Worm (Caenorhabditis elegans) whole organism, L2 larva: ENCODE data around the gene tag-321.
A peak's percentile ranks its signal among the peaks of the same experiment; 100 is the strongest.

Experiments used
- C34F6.9 ChIP-seq: fragments of 150-350 bp; optimal IDR thresholded peaks from 2 replicates; lab custom pipeline; 2014; ENCODE audit warnings: missing biosample characterization, missing genetic modification characterization
- F13H6.1 ChIP-seq: sonication (generic microtip); optimal IDR thresholded peaks from 2 replicates; lab custom pipeline; 2016; ENCODE audit warnings: missing genetic modification characterization, missing compliant biosample characterization
- R02D3.7 ChIP-seq: fragments of 150-350 bp; optimal IDR thresholded peaks from 2 replicates; lab custom pipeline; 2014; ENCODE audit warnings: missing biosample characterization, missing genetic modification characterization
- Y55F3AM.14 ChIP-seq: fragments of 200-800 bp; sonication (Bioruptor generic); optimal IDR thresholded peaks from 2 replicates; lab custom pipeline; 2018; ENCODE audit warnings: mild to moderate bottlenecking, missing genetic modification characterization, missing compliant biosample characterization
- ZK546.5 ChIP-seq: sonication (generic microtip); optimal IDR thresholded peaks from 2 replicates; lab custom pipeline; 2017; ENCODE audit warnings: missing biosample characterization, missing genetic modification characterization
- alr-1 ChIP-seq: fragments of 150-350 bp; optimal IDR thresholded peaks from 2 replicates; lab custom pipeline; 2014; ENCODE audit warnings: missing biosample characterization, missing genetic modification characterization
- ama-1 ChIP-seq: fragments of 150-350 bp; optimal IDR thresholded peaks from 2 replicates; lab custom pipeline; 2018; ENCODE audit warnings: inconsistent platforms
- blmp-1 ChIP-seq: sonication (generic microtip); optimal IDR thresholded peaks from 2 replicates; lab custom pipeline; 2017; ENCODE audit warnings: missing genetic modification characterization, mild to moderate bottlenecking, missing compliant biosample characterization, antibody characterized with exemption, moderate library complexity; ENCODE audit not compliant: insufficient read depth
- ceh-16 ChIP-seq: fragments of 150-350 bp; optimal IDR thresholded peaks from 2 replicates; lab custom pipeline; 2014; ENCODE audit warnings: missing biosample characterization, missing genetic modification characterization
- ceh-82 ChIP-seq: fragments of 150-350 bp; optimal IDR thresholded peaks from 2 replicates; lab custom pipeline; 2014; ENCODE audit warnings: missing biosample characterization, missing genetic modification characterization
- crh-2 ChIP-seq: sonication (generic microtip); optimal IDR thresholded peaks from 2 replicates; lab custom pipeline; 2017; ENCODE audit warnings: missing biosample characterization, missing genetic modification characterization
- dmd-4 ChIP-seq: sonication (generic microtip); optimal IDR thresholded peaks from 2 replicates; lab custom pipeline; 2017; ENCODE audit warnings: missing biosample characterization, missing genetic modification characterization
- egl-27 ChIP-seq: sonication (generic microtip); optimal IDR thresholded peaks from 3 replicates; lab custom pipeline; 2017; ENCODE audit warnings: missing biosample characterization, missing genetic modification reagents, missing genetic modification characterization
- elt-1 ChIP-seq: fragments of 150-350 bp; optimal IDR thresholded peaks from 2 replicates; lab custom pipeline; 2014; ENCODE audit warnings: missing biosample characterization, missing genetic modification characterization
- elt-3 ChIP-seq: sonication (generic microtip); optimal IDR thresholded peaks from 2 replicates; lab custom pipeline; 2017; ENCODE audit warnings: missing biosample characterization, missing genetic modification characterization
- fos-1 ChIP-seq: fragments of 150-350 bp; optimal IDR thresholded peaks from 2 replicates; lab custom pipeline; 2014; ENCODE audit warnings: missing biosample characterization, missing genetic modification characterization
- gmeb-1 ChIP-seq: fragments of 150-350 bp; optimal IDR thresholded peaks from 2 replicates; lab custom pipeline; 2014; ENCODE audit warnings: missing biosample characterization, missing genetic modification characterization
- lin-11 ChIP-seq: fragments of 150-350 bp; sonication (generic microtip); optimal IDR thresholded peaks from 2 replicates; lab custom pipeline; 2014; ENCODE audit warnings: missing biosample characterization, missing genetic modification characterization, inconsistent platforms, mixed read lengths
- lin-13 ChIP-seq: fragments of 150-350 bp; optimal IDR thresholded peaks from 2 replicates; lab custom pipeline; 2014; ENCODE audit warnings: missing biosample characterization, missing genetic modification reagents, missing genetic modification characterization
- lin-39 ChIP-seq: fragments of 150-350 bp; optimal IDR thresholded peaks from 2 replicates; lab custom pipeline; 2014; ENCODE audit warnings: missing biosample characterization, missing genetic modification reagents, missing genetic modification characterization
- lsy-2 ChIP-seq, 2 experiments: fragments of 150-350 bp in 1 of 2; sonication (generic microtip) in 1 of 2; optimal IDR thresholded peaks; 2 replicates each; lab custom pipeline; 2014 to 2017; ENCODE audit warnings: missing biosample characterization in 2 of 2, missing genetic modification characterization in 2 of 2
- mab-5 ChIP-seq: fragments of 150-350 bp; optimal IDR thresholded peaks from 2 replicates; lab custom pipeline; 2014; ENCODE audit warnings: missing biosample characterization, missing genetic modification characterization
- mdl-1 ChIP-seq, 2 experiments: fragments of 150-350 bp in 1 of 2; sonication (generic microtip) in 1 of 2; optimal IDR thresholded peaks; 2 replicates each; lab custom pipeline; 2017; ENCODE audit warnings: missing biosample characterization in 2 of 2, missing genetic modification characterization in 2 of 2
- nhr-10 ChIP-seq: sonication (generic microtip); optimal IDR thresholded peaks from 2 replicates; lab custom pipeline; 2017; ENCODE audit warnings: missing biosample characterization, missing genetic modification characterization
- nhr-11 ChIP-seq: fragments of 150-350 bp; optimal IDR thresholded peaks from 2 replicates; lab custom pipeline; 2014; ENCODE audit warnings: missing biosample characterization, missing genetic modification characterization
- nhr-129 ChIP-seq: fragments of 150-350 bp; optimal IDR thresholded peaks from 2 replicates; lab custom pipeline; 2014; ENCODE audit warnings: missing biosample characterization, missing genetic modification characterization
- nhr-21 ChIP-seq: fragments of 150-350 bp; optimal IDR thresholded peaks from 2 replicates; lab custom pipeline; 2014; ENCODE audit warnings: missing biosample characterization, missing genetic modification characterization
- nhr-23 ChIP-seq: fragments of 150-350 bp; optimal IDR thresholded peaks from 2 replicates; lab custom pipeline; 2014; ENCODE audit warnings: missing biosample characterization, missing genetic modification reagents, missing genetic modification characterization
- nhr-237 ChIP-seq: fragments of 150-350 bp; optimal IDR thresholded peaks from 2 replicates; lab custom pipeline; 2014; ENCODE audit warnings: missing biosample characterization, missing genetic modification characterization
- nhr-25 ChIP-seq: fragments of 150-350 bp; sonication (generic microtip); optimal IDR thresholded peaks from 3 replicates; lab custom pipeline; 2014; ENCODE audit warnings: missing biosample characterization, missing genetic modification characterization
- nhr-6 ChIP-seq: fragments of 150-350 bp; optimal IDR thresholded peaks from 2 replicates; lab custom pipeline; 2014; ENCODE audit warnings: missing biosample characterization, missing genetic modification characterization
- nhr-77 ChIP-seq: fragments of 150-350 bp; optimal IDR thresholded peaks from 2 replicates; lab custom pipeline; 2014; ENCODE audit warnings: missing biosample characterization, missing genetic modification characterization
- sem-4 ChIP-seq: fragments of 150-350 bp; optimal IDR thresholded peaks from 2 replicates; lab custom pipeline; 2014; ENCODE audit warnings: missing biosample characterization, missing genetic modification reagents, missing genetic modification characterization
- skn-1 ChIP-seq: sonication (generic microtip); optimal IDR thresholded peaks from 2 replicates; lab custom pipeline; 2017; ENCODE audit warnings: missing biosample characterization, missing genetic modification characterization
- sma-3 ChIP-seq: sonication (generic microtip); optimal IDR thresholded peaks from 2 replicates; lab custom pipeline; 2016; ENCODE audit warnings: missing genetic modification reagents, missing genetic modification characterization, missing compliant biosample characterization
- sma-9 ChIP-seq, 2 experiments: fragments of 150-350 bp in 1 of 2; sonication (generic microtip) in 1 of 2; optimal IDR thresholded peaks; 2 replicates each; lab custom pipeline; 2014 to 2016; ENCODE audit warnings: missing genetic modification characterization in 2 of 2, mild to moderate bottlenecking in 1 of 2, missing biosample characterization in 1 of 2, missing compliant biosample characterization in 1 of 2, missing genetic modification reagents in 1 of 2, moderate library complexity in 1 of 2
- unc-39 ChIP-seq: fragments of 150-350 bp; optimal IDR thresholded peaks from 2 replicates; lab custom pipeline; 2014; ENCODE audit warnings: missing biosample characterization, missing genetic modification characterization
- unc-55 ChIP-seq: fragments of 150-350 bp; sonication (generic microtip); optimal IDR thresholded peaks from 3 replicates; lab custom pipeline; 2014; ENCODE audit warnings: missing biosample characterization, missing genetic modification reagents, missing genetic modification characterization
- unc-62 ChIP-seq: fragments of 150-350 bp; optimal IDR thresholded peaks from 2 replicates; lab custom pipeline; 2014; ENCODE audit warnings: missing biosample characterization, missing genetic modification reagents, missing genetic modification characterization
- zag-1 ChIP-seq: fragments of 150-350 bp; optimal IDR thresholded peaks from 2 replicates; lab custom pipeline; 2014; ENCODE audit warnings: missing biosample characterization, missing genetic modification characterization
- ztf-1 ChIP-seq: fragments of 200-800 bp; sonication (Bioruptor generic); conservative IDR thresholded peaks from 2 replicates; pipeline ENCODE4 v1.3.6; 2022; ENCODE audit warnings: missing genetic modification characterization, missing compliant biosample characterization
- ztf-11 ChIP-seq: sonication (generic microtip); optimal IDR thresholded peaks from 2 replicates; lab custom pipeline; 2017; ENCODE audit warnings: missing biosample characterization, missing genetic modification characterization
- ztf-4 ChIP-seq: fragments of 150-350 bp; optimal IDR thresholded peaks from 2 replicates; lab custom pipeline; 2014; ENCODE audit warnings: missing biosample characterization, missing genetic modification characterization

tag-321 gene

DNA sequence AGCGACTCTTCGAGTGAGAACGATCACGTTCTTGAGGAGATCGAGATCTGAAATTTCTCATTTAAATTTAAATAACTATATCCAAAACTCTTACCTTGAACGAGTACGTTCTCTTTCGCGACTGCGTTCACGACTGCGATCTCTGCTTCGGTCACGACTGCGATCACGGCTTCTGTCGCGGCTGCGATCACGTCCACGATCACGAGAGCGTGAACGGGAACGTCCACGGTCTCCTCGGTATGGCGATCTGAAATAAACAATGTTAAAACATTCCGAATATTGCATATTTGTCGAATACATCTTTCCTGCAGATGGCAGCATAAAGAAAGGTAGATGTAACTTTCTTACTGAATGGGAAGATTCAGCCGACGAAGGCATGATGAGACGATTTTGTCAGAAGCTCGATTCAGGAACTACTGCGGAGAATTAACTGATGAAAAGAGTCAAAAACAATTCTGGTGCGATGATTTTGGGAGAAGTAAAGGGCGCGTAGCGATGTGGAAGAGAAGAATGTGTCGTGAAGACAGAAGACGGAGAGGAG, 6.6 kb upstream of the tag-321 start:
- no peak for TF ChIP-seq lsy-2 (tag; optimal IDR thresholded peaks at IDR 0.05; lab: Kevin White, UChicago)
- no peak for TF ChIP-seq C34F6.9 (tag; lab: Kevin White, UChicago)
- TF ChIP-seq blmp-1 (tag; lab: Kevin White, UChicago): no peak
- no peak for TF ChIP-seq nhr-10 (tag; lab: Kevin White, UChicago)
- no peak for TF ChIP-seq nhr-11
- no peak for TF ChIP-seq egl-27 (tag; lab: Kevin White, UChicago)
- TF ChIP-seq ZK546.5 (tag; lab: Kevin White, UChicago): no peak
- no peak for TF ChIP-seq unc-39 (tag; lab: Kevin White, UChicago)
- TF ChIP-seq dmd-4 (tag; lab: Kevin White, UChicago): no peak
- no peak for TF ChIP-seq nhr-23 (tag; lab: Kevin White, UChicago)
- no peak for TF ChIP-seq elt-3 (tag; lab: Kevin White, UChicago)
- TF ChIP-seq lin-11: no peak

DNA sequence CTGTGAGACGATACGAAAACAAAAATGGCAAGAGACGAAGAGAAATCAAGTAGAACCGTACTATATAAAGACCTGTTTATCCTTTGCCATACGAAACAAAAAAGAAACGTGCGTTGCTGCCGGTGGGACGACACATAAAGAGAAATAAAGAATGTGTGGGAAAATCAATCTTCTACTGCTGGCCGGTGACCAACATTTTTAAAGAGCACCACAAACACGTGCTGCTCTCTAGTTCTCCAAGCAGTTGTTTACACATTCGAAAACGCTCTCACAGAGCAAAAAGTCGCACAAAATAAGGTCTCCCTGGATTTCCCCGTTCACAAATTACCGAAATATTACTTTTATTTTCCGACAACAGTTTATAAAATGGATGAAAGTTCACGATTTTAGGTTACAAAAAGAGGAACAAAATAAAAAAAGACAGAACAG, 5.9 kb upstream of the tag-321 start, which contains the start of gene imp-3:
Gene imp-3 (minus strand): TSS at position 93 of the 429 bp plus-strand sequence.
- TF ChIP-seq skn-1: no peak
- no peak for TF ChIP-seq egl-27 (tag; lab: Kevin White, UChicago)
- peak; percentile 32 for TF ChIP-seq nhr-6
- TF ChIP-seq sma-3 (GFP tag; lab: Kevin White, UChicago): peak; percentile 61
- no peak for TF ChIP-seq nhr-77
- peak; percentile 61 for TF ChIP-seq gmeb-1 (tag; lab: Kevin White, UChicago)
- TF ChIP-seq F13H6.1 (tag; lab: Kevin White, UChicago): peak; percentile 57
- TF ChIP-seq lin-11: no peak
- TF ChIP-seq nhr-237 (tag; lab: Kevin White, UChicago): no peak
- TF ChIP-seq unc-55: peak; percentile 25
- TF ChIP-seq unc-62 (GFP tag; lab: Kevin White, UChicago): no peak
- no peak for TF ChIP-seq sem-4 (tag; lab: Kevin White, UChicago)
- no peak for TF ChIP-seq R02D3.7 (tag; lab: Kevin White, UChicago)
- TF ChIP-seq nhr-129: peak; percentile 71
- no peak for TF ChIP-seq nhr-23 (tag; lab: Kevin White, UChicago)
- peak; percentile 65 for TF ChIP-seq nhr-25
- TF ChIP-seq sma-9 (GFP tag; optimal IDR thresholded peaks at IDR 0.05; lab: Kevin White, UChicago): peak; percentile 26
- no peak for TF ChIP-seq sma-9 (tag; optimal IDR thresholded peaks at IDR 0.05; lab: Kevin White, UChicago)
- no peak for TF ChIP-seq ztf-4 (tag; lab: Kevin White, UChicago)
- peak; percentile 54 for TF ChIP-seq lin-13 (GFP tag; lab: Kevin White, UChicago)
- TF ChIP-seq crh-2 (tag; lab: Kevin White, UChicago): peak; percentile 69
- no peak for TF ChIP-seq ceh-16
- peak; percentile 4 for TF ChIP-seq mab-5
- peak; percentile 86 for TF ChIP-seq ama-1 (lab: Kevin White, UChicago)
- peak; percentile 44 for TF ChIP-seq nhr-21 (tag; lab: Kevin White, UChicago)
- TF ChIP-seq lsy-2 (tag; optimal IDR thresholded peaks at IDR 0.05; lab: Kevin White, UChicago): peak in 1 of 2 experiments; percentile 73
- TF ChIP-seq nhr-10 (tag; lab: Kevin White, UChicago): no peak
- peak; percentile 44 to 65 for TF ChIP-seq mdl-1 (tag; optimal IDR thresholded peaks at IDR 0.05; lab: Kevin White, UChicago)
- no peak for TF ChIP-seq elt-1 (tag; lab: Kevin White, UChicago)
- TF ChIP-seq Y55F3AM.14 (GFP tag; lab: Kevin White, UChicago): peak; percentile 27
- no peak for TF ChIP-seq ceh-82
- TF ChIP-seq elt-3 (tag; lab: Kevin White, UChicago): no peak
- no peak for TF ChIP-seq zag-1
- peak; percentile 22 for TF ChIP-seq C34F6.9 (tag; lab: Kevin White, UChicago)

DNA sequence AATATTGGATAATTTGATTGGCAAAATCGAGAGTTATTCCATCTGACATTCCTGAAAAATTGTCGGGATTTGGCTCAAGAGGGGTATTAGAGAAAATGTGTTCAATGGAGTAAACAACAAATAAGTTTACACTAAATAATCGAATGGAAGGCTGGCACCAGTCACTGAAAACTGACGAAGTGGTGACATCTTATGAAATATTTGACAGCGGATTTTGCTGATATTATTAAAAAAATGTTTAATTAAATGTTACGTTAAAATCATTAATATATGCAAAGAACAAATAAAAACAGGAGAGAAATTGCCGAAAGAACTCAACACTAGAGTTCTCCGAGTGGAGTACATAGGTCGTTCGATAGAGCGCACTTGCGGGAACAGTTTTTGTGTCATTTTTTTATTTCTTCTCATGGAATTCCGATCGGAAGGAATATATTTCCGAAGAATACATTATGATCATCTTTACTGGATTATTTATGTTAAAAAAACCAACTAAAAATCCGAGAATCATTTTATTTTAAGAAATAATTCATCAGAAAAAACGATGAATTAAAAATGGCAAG, 1.9 kb upstream of the tag-321 start, which contains the start of gene tag-322:
Gene tag-322 (minus strand): TSS at position 51 of the 560 bp plus-strand sequence.
- no peak for TF ChIP-seq ztf-1 (GFP tag; lab: Robert Waterston, UW)
- peak; percentile 73 for TF ChIP-seq sma-9 (GFP tag; optimal IDR thresholded peaks at IDR 0.05; lab: Kevin White, UChicago)
- TF ChIP-seq sma-9 (tag; optimal IDR thresholded peaks at IDR 0.05; lab: Kevin White, UChicago): no peak
- peak; percentile 69 for TF ChIP-seq sma-3 (GFP tag; lab: Kevin White, UChicago)
- no peak for TF ChIP-seq ceh-16
- no peak for TF ChIP-seq alr-1 (tag; lab: Kevin White, UChicago)
- no peak for TF ChIP-seq elt-3 (tag; lab: Kevin White, UChicago)
- TF ChIP-seq mdl-1 (tag; optimal IDR thresholded peaks at IDR 0.05; lab: Kevin White, UChicago): no peak
- no peak for TF ChIP-seq R02D3.7 (tag; lab: Kevin White, UChicago)
- TF ChIP-seq gmeb-1 (tag; lab: Kevin White, UChicago): peak; percentile 61
- TF ChIP-seq nhr-129: peak; percentile 38
- TF ChIP-seq F13H6.1 (tag; lab: Kevin White, UChicago): peak; percentile 74
- TF ChIP-seq nhr-10 (tag; lab: Kevin White, UChicago): no peak
- TF ChIP-seq nhr-11: no peak
- TF ChIP-seq nhr-21 (tag; lab: Kevin White, UChicago): peak; percentile 56
- no peak for TF ChIP-seq nhr-237 (tag; lab: Kevin White, UChicago)
- peak; percentile 17 for TF ChIP-seq blmp-1 (tag; lab: Kevin White, UChicago)
- peak; percentile 64 for TF ChIP-seq ztf-4 (tag; lab: Kevin White, UChicago)
- no peak for TF ChIP-seq egl-27 (tag; lab: Kevin White, UChicago)
- TF ChIP-seq C34F6.9 (tag; lab: Kevin White, UChicago): peak; percentile 72
- no peak for TF ChIP-seq nhr-23 (tag; lab: Kevin White, UChicago)
- TF ChIP-seq sem-4 (tag; lab: Kevin White, UChicago): peak; percentile 54
- peak; percentile 12 for TF ChIP-seq nhr-77
- peak; percentile 81 for TF ChIP-seq crh-2 (tag; lab: Kevin White, UChicago)
- TF ChIP-seq lin-39: no peak
- TF ChIP-seq ZK546.5 (tag; lab: Kevin White, UChicago): no peak
- TF ChIP-seq unc-55: peak; percentile 77
- TF ChIP-seq ztf-11 (tag; lab: Kevin White, UChicago): no peak
- peak; percentile 48 for TF ChIP-seq fos-1 (tag; lab: Kevin White, UChicago)
- TF ChIP-seq nhr-25: peak; percentile 77
- peak; percentile 43 for TF ChIP-seq lin-13 (GFP tag; lab: Kevin White, UChicago)
- TF ChIP-seq lsy-2 (tag; optimal IDR thresholded peaks at IDR 0.05; lab: Kevin White, UChicago): peak; percentile 71 to 91
- peak; percentile 47 for TF ChIP-seq nhr-6
